Worm (Caenorhabditis elegans) whole organism, L1 larva: ENCODE data around the gene cdc-48.1.

Source experiments
- aha-1 ChIP-seq: fragments of 150-350 bp; optimal IDR thresholded peaks from 2 replicates; lab custom pipeline; 2014; ENCODE audit warnings: missing biosample characterization, missing genetic modification characterization
- dpl-1 ChIP-seq, 3 experiments: fragments of 150-350 bp in 2 of 3; sonication (generic microtip) in 1 of 3; optimal IDR thresholded peaks; 2 replicates each; lab custom pipeline; 2014 to 2017; ENCODE audit warnings: missing biosample characterization in 3 of 3, missing genetic modification characterization in 3 of 3, missing genetic modification reagents in 3 of 3
- efl-1 ChIP-seq, 4 experiments: fragments of 150-350 bp; optimal IDR thresholded peaks in 3 of 4; peaks in 1 of 4; 1 replicate in 1 of 4; 2 replicates in 3 of 4; lab custom pipeline; 2014; ENCODE audit warnings: missing biosample characterization in 2 of 4, missing genetic modification characterization in 2 of 4, missing genetic modification reagents in 2 of 4
- egl-13 ChIP-seq: sonication (generic microtip); optimal IDR thresholded peaks from 2 replicates; lab custom pipeline; 2016; ENCODE audit warnings: missing genotype, missing genetic modification reagents, missing genetic modification characterization, missing compliant biosample characterization
- fkh-4 ChIP-seq: sonication (generic microtip); optimal IDR thresholded peaks from 2 replicates; lab custom pipeline; 2016; ENCODE audit warnings: missing compliant biosample characterization, missing genetic modification characterization, borderline replicate concordance
- mep-1 ChIP-seq: fragments of 150-350 bp; optimal IDR thresholded peaks from 2 replicates; lab custom pipeline; 2014; ENCODE audit warnings: missing biosample characterization, missing genetic modification characterization
- nhr-11 ChIP-seq: fragments of 150-350 bp; optimal IDR thresholded peaks from 2 replicates; lab custom pipeline; 2014; ENCODE audit warnings: missing biosample characterization, missing genetic modification characterization
- nhr-28 ChIP-seq: fragments of 150-350 bp; optimal IDR thresholded peaks from 2 replicates; lab custom pipeline; 2014; ENCODE audit warnings: missing biosample characterization, missing genetic modification characterization
- nhr-84 ChIP-seq: sonication (generic microtip); optimal IDR thresholded peaks from 2 replicates; lab custom pipeline; 2017; ENCODE audit warnings: missing biosample characterization, missing genetic modification characterization
- tbx-2 ChIP-seq: sonication (generic microtip); optimal IDR thresholded peaks from 2 replicates; lab custom pipeline; 2016; ENCODE audit warnings: missing genetic modification characterization, missing compliant biosample characterization
- unc-86 ChIP-seq: sonication (generic microtip); optimal IDR thresholded peaks from 2 replicates; lab custom pipeline; 2016; ENCODE audit warnings: missing genetic modification characterization, missing compliant biosample characterization
- vab-15 ChIP-seq: sonication (generic microtip); optimal IDR thresholded peaks from 2 replicates; lab custom pipeline; 2017; ENCODE audit warnings: missing genotype, mild to moderate bottlenecking, missing genetic modification characterization, missing compliant biosample characterization

ce11 chrII:10542654-10543456 is 20.4 kb downstream of the cdc-48.1 start:
- no peak for TF ChIP-seq nhr-84 (tag; lab: Kevin White, UChicago)
- peak in 1 of 2 experiments; percentile 8 for TF ChIP-seq efl-1 (optimal IDR thresholded peaks at IDR 0.05; lab: Kevin White, UChicago)
- TF ChIP-seq efl-1 (GFP tag; optimal IDR thresholded peaks at IDR 0.05 in 1 of 2; lab: Kevin White, UChicago): peak in 1 of 2 experiments; percentile 88
- TF ChIP-seq mep-1 (tag; lab: Kevin White, UChicago): no peak
- no peak for TF ChIP-seq tbx-2 (tag; lab: Kevin White, UChicago)
- TF ChIP-seq unc-86 (tag; lab: Kevin White, UChicago): no peak
- no peak for TF ChIP-seq vab-15
- TF ChIP-seq fkh-4 (tag; lab: Kevin White, UChicago): no peak
- TF ChIP-seq nhr-11 (tag; lab: Kevin White, UChicago): no peak
- no peak for TF ChIP-seq dpl-1 (GFP tag; optimal IDR thresholded peaks at IDR 0.05; lab: Kevin White, UChicago)
- TF ChIP-seq nhr-28 (tag; lab: Kevin White, UChicago): no peak
- no peak for TF ChIP-seq aha-1
- TF ChIP-seq egl-13 (tag; lab: Kevin White, UChicago): no peak
